Worm (Caenorhabditis elegans): ENCODE data around the gene best-17.

- no peak for TF ChIP-seq ztf-23 (GFP tag; IDR thresholded peaks at IDR 0.05)
- 0 out of 2 replicates have a peak, but pooled peaks have one; percentile 22 for TF ChIP-seq flt-1 (GFP tag; IDR thresholded peaks at IDR 0.05)
- no peak for TF ChIP-seq med-1 (GFP tag; optimal IDR thresholded peaks at IDR 0.05; ENCODE audit: insufficient read depth)
- TF ChIP-seq ref-1 (GFP tag; conservative IDR thresholded peaks at IDR 0.05): no peak
- no peak for TF ChIP-seq tab-1 (GFP tag; IDR thresholded peaks at IDR 0.05)
- peak; percentile 38 for TF ChIP-seq cog-1 (tag; optimal IDR thresholded peaks at IDR 0.05)
- peak; percentile 91 for TF ChIP-seq T22C8.4 (GFP tag; IDR thresholded peaks at IDR 0.05)
Observed at ce11 chrIII:598168-598567, 11.3 kb downstream of the best-17 start.

All from whole organism, midembryonic.